Fruit fly (Drosophila melanogaster): Measurements from ENCODE around the gene hiro.
A peak's percentile ranks its signal among the peaks of the same experiment; 100 is the strongest.

hiro gene

DNA sequence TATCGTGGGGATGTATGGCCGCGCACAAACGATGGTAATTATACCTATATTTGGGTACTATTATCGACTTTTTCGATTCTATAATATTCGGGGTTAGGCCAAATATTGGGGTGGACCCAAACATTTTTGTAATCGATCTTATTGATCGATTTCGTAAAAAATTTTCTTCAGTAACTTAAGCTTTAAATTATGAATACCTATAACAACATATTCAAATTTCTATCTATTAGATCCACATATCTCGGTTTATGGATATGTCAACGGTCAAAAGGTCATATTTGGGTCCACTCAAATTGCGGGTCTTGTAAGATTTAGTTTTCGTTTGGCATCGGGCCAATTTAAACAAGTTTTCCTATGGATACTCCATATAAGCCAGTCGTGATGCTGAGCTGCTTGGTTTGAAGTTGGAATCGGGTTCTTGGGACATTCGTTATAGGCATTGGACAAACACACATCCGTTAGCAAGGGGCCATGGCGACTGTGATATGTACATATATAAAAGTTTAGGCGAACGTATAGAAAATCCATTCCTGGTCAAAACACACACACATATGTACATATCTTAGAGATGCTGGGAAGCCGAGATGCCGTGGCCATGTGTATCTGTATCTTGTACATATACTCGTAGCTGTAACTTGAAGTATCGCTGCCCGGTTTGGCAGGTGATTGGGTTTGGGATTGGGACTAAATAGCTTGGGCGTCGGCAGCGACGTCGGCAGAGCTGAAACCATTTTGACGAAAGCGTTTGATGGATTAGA is 12.6 kb upstream of the hiro start:
- no peak for TF ChIP-seq CG6854 (GFP tag; optimal IDR thresholded peaks at IDR 0.05)
- TF ChIP-seq CG8319 (GFP tag; optimal IDR thresholded peaks at IDR 0.05), result no peak
- peak; percentile 44 for TF ChIP-seq esn (GFP tag; optimal IDR thresholded peaks at IDR 0.05)
- TF ChIP-seq topi (GFP tag; optimal IDR thresholded peaks at IDR 0.05), result peak; percentile 7
- no peak for TF ChIP-seq cyc (GFP tag; optimal IDR thresholded peaks at IDR 0.05)
- TF ChIP-seq CG6276 (GFP tag; optimal IDR thresholded peaks at IDR 0.05), result peak; percentile 62
- TF ChIP-seq Hr4 (GFP tag; optimal IDR thresholded peaks at IDR 0.05), result peak; percentile 29
- no peak for TF ChIP-seq salr (GFP tag; optimal IDR thresholded peaks at IDR 0.05)
- TF ChIP-seq Sox102F (GFP tag; optimal IDR thresholded peaks at IDR 0.05), result peak; percentile 43
- TF ChIP-seq acj6 (GFP tag; optimal IDR thresholded peaks at IDR 0.05), result no peak
- peak; percentile 52 for TF ChIP-seq Eip78C (GFP tag)
- TF ChIP-seq achi (GFP tag; optimal IDR thresholded peaks at IDR 0.05), result peak; percentile 27
- TF ChIP-seq dac (GFP tag; optimal IDR thresholded peaks at IDR 0.05), result no peak
- TF ChIP-seq CG32006 (GFP tag; optimal IDR thresholded peaks at IDR 0.05), result peak; percentile 39
- no peak for TF ChIP-seq fd85E (GFP tag; optimal IDR thresholded peaks at IDR 0.05)
- TF ChIP-seq CG31627 (GFP tag; optimal IDR thresholded peaks at IDR 0.05), result no peak
- peak; percentile 24 for TF ChIP-seq CG10669 (GFP tag; optimal IDR thresholded peaks at IDR 0.05)
- TF ChIP-seq Blimp-1 (GFP tag; optimal IDR thresholded peaks at IDR 0.05), result no peak
- no peak for TF ChIP-seq Lpt (GFP tag; optimal IDR thresholded peaks at IDR 0.05)
- TF ChIP-seq fkh (GFP tag; optimal IDR thresholded peaks at IDR 0.05), result no peak
- TF ChIP-seq CG6163 (GFP tag; IDR thresholded peaks at IDR 0.05), result peak; percentile 73
- no peak for TF ChIP-seq dsx (GFP tag; optimal IDR thresholded peaks at IDR 0.05; ENCODE audit: poor library complexity, severe bottlenecking)
- peak; percentile 71 for TF ChIP-seq eg (GFP tag; IDR thresholded peaks at IDR 0.05)
- TF ChIP-seq Met (GFP tag; optimal IDR thresholded peaks at IDR 0.05), result peak; percentile 44
- TF ChIP-seq Smox (GFP tag; optimal IDR thresholded peaks at IDR 0.05), result peak; percentile 1
- peak; percentile 55 for TF ChIP-seq svp (GFP tag)
- no peak for TF ChIP-seq CG11902 (GFP tag; optimal IDR thresholded peaks at IDR 0.05)
- TF ChIP-seq CG6808 (GFP tag; optimal IDR thresholded peaks at IDR 0.05), result peak; percentile 36
- no peak for TF ChIP-seq Eip93F (GFP tag; optimal IDR thresholded peaks at IDR 0.05)
- TF ChIP-seq CG11762 (GFP tag; optimal IDR thresholded peaks at IDR 0.05; ENCODE audit: insufficient read depth), result no peak
- TF ChIP-seq vri (GFP tag; optimal IDR thresholded peaks at IDR 0.05), result peak; percentile 10
- TF ChIP-seq CG3919 (GFP tag; optimal IDR thresholded peaks at IDR 0.05), result peak; percentile 13
- TF ChIP-seq Hr39 (GFP tag; optimal IDR thresholded peaks at IDR 0.05), result no peak
- TF ChIP-seq CG9139 (GFP tag; optimal IDR thresholded peaks at IDR 0.05), result no peak
- peak; percentile 40 for TF ChIP-seq OdsH (GFP tag; optimal IDR thresholded peaks at IDR 0.05)
- TF ChIP-seq CG16779 (tag; optimal IDR thresholded peaks at IDR 0.05), result peak; percentile 3
- TF ChIP-seq CG34406 (GFP tag; optimal IDR thresholded peaks at IDR 0.05), result peak; percentile 8
- TF ChIP-seq spab (GFP tag; optimal IDR thresholded peaks at IDR 0.05), result no peak
- TF ChIP-seq Gug (GFP tag; IDR thresholded peaks at IDR 0.05), result no peak
- peak; percentile 34 for TF ChIP-seq pdm3 (GFP tag; optimal IDR thresholded peaks at IDR 0.05)
- peak; percentile 20 for TF ChIP-seq CG3032 (tag; optimal IDR thresholded peaks at IDR 0.05)
- peak; percentile 58; the same call in 2 of the 3 replicates for TF ChIP-seq CG8119 (GFP tag; IDR thresholded peaks at IDR 0.05)
- peak; percentile 16 for TF ChIP-seq Ets96B (tag; optimal IDR thresholded peaks at IDR 0.05)
- no peak for TF ChIP-seq CG7368 (GFP tag; optimal IDR thresholded peaks at IDR 0.05)
- no peak for TF ChIP-seq Sox14 (GFP tag; optimal IDR thresholded peaks at IDR 0.05)
- no peak for TF ChIP-seq Eip75B (GFP tag; optimal IDR thresholded peaks at IDR 0.05)
- peak; percentile 74 for TF ChIP-seq CG15336 (GFP tag; IDR thresholded peaks at IDR 0.05)
